Fruit fly (Drosophila melanogaster) whole organism, prepupa: ENCODE measurements around the gene Rad60.

Experiments
- CG10631 ChIP-seq: fragments of 200-800 bp; sonication (Bioruptor generic); optimal IDR thresholded peaks from 2 replicates; lab custom pipeline; 2016; ENCODE audit warnings: missing biosample characterization, missing genetic modification characterization
- CG11902 ChIP-seq: fragments of 200-800 bp; sonication (Bioruptor generic); optimal IDR thresholded peaks from 3 replicates; lab custom pipeline; 2016; ENCODE audit warnings: missing biosample characterization, missing genetic modification characterization
- CG31627 ChIP-seq: fragments of 200-800 bp; sonication (Bioruptor generic); optimal IDR thresholded peaks from 3 replicates; lab custom pipeline; 2016; ENCODE audit warnings: missing biosample characterization, missing genetic modification characterization
- CG7368 ChIP-seq: fragments of 200-800 bp; sonication (Bioruptor generic); optimal IDR thresholded peaks from 3 replicates; lab custom pipeline; 2016; ENCODE audit warnings: missing biosample characterization, missing genetic modification characterization
- CG8119 ChIP-seq: fragments of 200-800 bp; sonication (Bioruptor generic); IDR thresholded peaks from 3 replicates; pipeline ENCODE4 v1.3.6; 2022; ENCODE audit warnings: missing biosample characterization, missing genetic modification characterization
- Ets96B ChIP-seq: fragments of 200-800 bp; optimal IDR thresholded peaks from 2 replicates; lab custom pipeline; 2019; ENCODE audit warnings: missing biosample characterization, mild to moderate bottlenecking, missing genetic modification characterization, moderate library complexity
- Hr38 ChIP-seq: sonication (Bioruptor generic); optimal IDR thresholded peaks from 2 replicates; lab custom pipeline; 2016; ENCODE audit warnings: missing biosample characterization, missing genetic modification characterization
- net ChIP-seq: fragments of 200-800 bp; sonication (Bioruptor generic); optimal IDR thresholded peaks from 3 replicates; lab custom pipeline; 2016; ENCODE audit warnings: missing biosample characterization, missing genetic modification characterization
- svp ChIP-seq: fragments of 200-800 bp; sonication (Bioruptor generic); peaks from one replicate; lab custom pipeline; 2016; ENCODE audit warnings: missing biosample characterization, missing genetic modification characterization

DNA sequence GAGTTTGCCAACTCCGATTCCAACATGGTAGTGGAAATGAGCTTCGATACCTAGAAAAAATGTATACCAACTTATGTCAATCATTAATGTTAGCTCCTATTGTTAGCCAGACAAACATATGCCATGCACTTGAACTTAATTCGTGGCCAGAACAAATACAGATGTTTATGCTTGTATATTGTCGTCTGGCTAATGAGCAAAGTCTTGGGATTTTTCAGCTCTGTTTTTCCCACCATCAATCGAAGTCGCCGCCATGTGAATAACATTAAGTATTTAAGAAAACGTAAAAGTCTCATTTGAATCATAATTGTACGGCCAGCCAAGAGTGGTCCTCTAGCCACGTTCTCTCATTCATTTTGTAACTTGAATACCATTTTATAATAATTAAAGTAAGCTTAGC is 32.4 kb upstream of the Rad60 start, which contains the start of gene CG6763:
- TF ChIP-seq Hr38 (GFP tag; lab: Kevin White, UChicago) (no peak), CG11902 (GFP tag; lab: Kevin White, UChicago) (no peak), CG8119 (GFP tag; lab: Robert Waterston, UW) (no peak), CG7368 (GFP tag; lab: Kevin White, UChicago) (no peak), svp (GFP tag; lab: Kevin White, UChicago) (no peak), net (GFP tag; lab: Kevin White, UChicago) (no peak), CG10631 (GFP tag; lab: Kevin White, UChicago) (no peak), CG31627 (GFP tag; lab: Kevin White, UChicago) (no peak), Ets96B (tag; lab: Kevin White, UChicago) (no peak)
